Worm (Caenorhabditis elegans) whole organism, L4/young adult: ENCODE data around the gene dhhc-1.

Source experiments
- W03F9.2 ChIP-seq: fragments of 150-350 bp; optimal IDR thresholded peaks from 2 replicates; lab custom pipeline; 2014; ENCODE audit warnings: missing biosample characterization, missing genetic modification characterization
- dao-5 ChIP-seq: sonication (generic microtip); optimal IDR thresholded peaks from 2 replicates; lab custom pipeline; 2016; ENCODE audit warnings: missing genotype, missing genetic modification characterization, moderate library complexity, missing compliant biosample characterization
- him-1 ChIP-seq: sonication (generic microtip); optimal IDR thresholded peaks from 2 replicates; lab custom pipeline; 2016; ENCODE audit warnings: missing genotype, missing genetic modification reagents, missing genetic modification characterization, missing compliant biosample characterization

DNA sequence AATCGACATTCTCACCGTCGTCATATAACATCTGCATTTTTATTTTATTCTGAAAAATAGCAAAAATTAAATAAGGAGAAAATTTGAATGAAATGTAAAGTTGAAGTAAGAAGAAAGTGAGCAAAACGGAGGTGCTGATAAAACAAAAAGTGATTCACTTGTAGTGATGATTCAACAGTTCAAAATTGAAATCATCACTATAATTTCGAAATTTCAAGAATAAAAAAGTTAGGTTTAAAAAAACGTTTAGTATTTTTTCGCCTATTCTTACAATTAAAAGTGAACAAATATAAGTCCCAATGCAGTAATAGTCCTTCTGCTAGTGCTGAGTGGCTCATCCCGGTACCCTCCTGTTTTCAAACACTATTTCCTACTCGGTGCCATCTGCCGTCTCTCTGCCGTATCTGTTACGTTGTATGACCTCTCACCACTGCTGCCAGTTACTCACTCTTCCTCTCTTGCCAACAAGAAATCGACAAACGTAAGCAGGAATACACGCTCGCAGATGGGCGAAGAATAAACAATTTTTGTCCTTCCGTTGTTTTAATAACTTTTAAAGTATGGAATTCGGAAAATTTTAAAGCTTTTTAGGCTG lies at the start of gene dhhc-1:
- TF ChIP-seq W03F9.2 (tag; lab: Kevin White, UChicago) (no peak), him-1 (tag; lab: Kevin White, UChicago) (no peak), dao-5 (no peak)
